Fruit fly (Drosophila melanogaster) whole organism, prepupa: ENCODE results near the gene Rap1.

Experiments used
- Blimp-1 ChIP-seq: fragments of 200-800 bp; sonication (Bioruptor generic); optimal IDR thresholded peaks from 3 replicates; lab custom pipeline; 2017; ENCODE audit warnings: missing biosample characterization, missing genetic modification characterization, mild to moderate bottlenecking, moderate library complexity, missing genetic modification reagents
- CG10631 ChIP-seq: fragments of 200-800 bp; sonication (Bioruptor generic); optimal IDR thresholded peaks from 2 replicates; lab custom pipeline; 2016; ENCODE audit warnings: missing biosample characterization, missing genetic modification characterization
- CG10669 ChIP-seq: fragments of 200-800 bp; sonication (Bioruptor generic); optimal IDR thresholded peaks from 3 replicates; lab custom pipeline; 2018; ENCODE audit warnings: missing biosample characterization, mild to moderate bottlenecking, missing genetic modification characterization, moderate library complexity
- CG11294 ChIP-seq: fragments of 200-800 bp; sonication (Bioruptor generic); IDR thresholded peaks from 2 replicates; pipeline ENCODE4 v1.3.6; 2022; ENCODE audit warnings: missing biosample characterization, missing genetic modification characterization
- CG11762 ChIP-seq: fragments of 200-800 bp; sonication (Bioruptor generic); optimal IDR thresholded peaks from 3 replicates; lab custom pipeline; 2016; ENCODE audit warnings: missing biosample characterization, missing genetic modification characterization; ENCODE audit not compliant: insufficient read depth
- CG11902 ChIP-seq: fragments of 200-800 bp; sonication (Bioruptor generic); optimal IDR thresholded peaks from 3 replicates; lab custom pipeline; 2016; ENCODE audit warnings: missing biosample characterization, missing genetic modification characterization
- CG15336 ChIP-seq: fragments of 200-800 bp; sonication (Bioruptor generic); IDR thresholded peaks from 2 replicates; pipeline ENCODE4 v1.3.6; 2022; ENCODE audit warnings: missing biosample characterization, missing genetic modification characterization
- CG1621 ChIP-seq: fragments of 200-800 bp; sonication (Bioruptor generic); optimal IDR thresholded peaks from 3 replicates; lab custom pipeline; 2018; ENCODE audit warnings: missing biosample characterization, mild to moderate bottlenecking, missing genetic modification characterization
- CG16779 ChIP-seq: fragments of 200-800 bp; sonication (Bioruptor generic); optimal IDR thresholded peaks from 3 replicates; lab custom pipeline; 2017; ENCODE audit warnings: missing biosample characterization, mild to moderate bottlenecking, missing genetic modification characterization
- CG3032 ChIP-seq: fragments of 200-800 bp; optimal IDR thresholded peaks from 2 replicates; lab custom pipeline; 2019; ENCODE audit warnings: missing biosample characterization, mild to moderate bottlenecking, missing genetic modification characterization, moderate library complexity
- CG31627 ChIP-seq: fragments of 200-800 bp; sonication (Bioruptor generic); optimal IDR thresholded peaks from 3 replicates; lab custom pipeline; 2016; ENCODE audit warnings: missing biosample characterization, missing genetic modification characterization
- CG32006 ChIP-seq: fragments of 200-800 bp; sonication (Bioruptor generic); optimal IDR thresholded peaks from 3 replicates; lab custom pipeline; 2017; ENCODE audit warnings: missing biosample characterization, mild to moderate bottlenecking, missing genetic modification characterization
- CG34406 ChIP-seq: fragments of 200-800 bp; sonication (Bioruptor generic); optimal IDR thresholded peaks from 3 replicates; lab custom pipeline; 2016; ENCODE audit warnings: missing biosample characterization, missing genetic modification characterization
- CG3919 ChIP-seq: fragments of 200-800 bp; sonication (Bioruptor generic); optimal IDR thresholded peaks from 3 replicates; lab custom pipeline; 2016; ENCODE audit warnings: missing biosample characterization, missing genetic modification characterization
- CG6163 ChIP-seq: fragments of 200-800 bp; sonication (Bioruptor generic); IDR thresholded peaks from 3 replicates; pipeline ENCODE4 v1.3.6; 2022; ENCODE audit warnings: missing biosample characterization, missing genetic modification characterization
- CG6792 ChIP-seq: fragments of 200-800 bp; sonication (Bioruptor generic); optimal IDR thresholded peaks from 3 replicates; lab custom pipeline; 2016; ENCODE audit warnings: missing biosample characterization, missing genetic modification characterization
- CG6808 ChIP-seq: fragments of 200-800 bp; sonication (Bioruptor generic); optimal IDR thresholded peaks from 3 replicates; lab custom pipeline; 2017; ENCODE audit warnings: missing biosample characterization, missing genetic modification characterization, mild to moderate bottlenecking, moderate library complexity, missing genetic modification reagents
- CG6854 ChIP-seq: fragments of 200-800 bp; sonication (Bioruptor generic); optimal IDR thresholded peaks from 2 replicates; lab custom pipeline; 2017; ENCODE audit warnings: missing biosample characterization, mild to moderate bottlenecking, missing genetic modification characterization
- CG7368 ChIP-seq: fragments of 200-800 bp; sonication (Bioruptor generic); optimal IDR thresholded peaks from 3 replicates; lab custom pipeline; 2016; ENCODE audit warnings: missing biosample characterization, missing genetic modification characterization
- CG8119 ChIP-seq: fragments of 200-800 bp; sonication (Bioruptor generic); IDR thresholded peaks from 3 replicates; pipeline ENCODE4 v1.3.6; 2022; ENCODE audit warnings: missing biosample characterization, missing genetic modification characterization
- CG8319 ChIP-seq: fragments of 200-800 bp; sonication (Bioruptor generic); optimal IDR thresholded peaks from 3 replicates; lab custom pipeline; 2016; ENCODE audit warnings: missing biosample characterization, missing genetic modification characterization
- CG8632 ChIP-seq: fragments of 200-800 bp; sonication (Bioruptor generic); optimal IDR thresholded peaks from 3 replicates; lab custom pipeline; 2016; ENCODE audit warnings: missing biosample characterization, missing genetic modification characterization
- CG9139 ChIP-seq: fragments of 200-800 bp; sonication (Bioruptor generic); optimal IDR thresholded peaks from 3 replicates; lab custom pipeline; 2017; ENCODE audit warnings: missing biosample characterization, mild to moderate bottlenecking, missing genetic modification characterization
- Eip75B ChIP-seq: fragments of 200-800 bp; sonication (Bioruptor generic); optimal IDR thresholded peaks from 3 replicates; lab custom pipeline; 2016; ENCODE audit warnings: missing biosample characterization, missing genetic modification characterization
- Eip78C ChIP-seq: fragments of 200-800 bp; sonication (Bioruptor generic); peaks from one replicate; lab custom pipeline; 2016; ENCODE audit warnings: missing biosample characterization, missing genetic modification characterization
- Eip93F ChIP-seq: fragments of 200-800 bp; sonication (Bioruptor generic); optimal IDR thresholded peaks from 2 replicates; lab custom pipeline; 2016; ENCODE audit warnings: missing biosample characterization, mild to moderate bottlenecking, missing genetic modification characterization
- Ets21C ChIP-seq: fragments of 200-800 bp; sonication (Bioruptor generic); optimal IDR thresholded peaks from 3 replicates; lab custom pipeline; 2016; ENCODE audit warnings: missing biosample characterization, missing genetic modification characterization
- Ets96B ChIP-seq: fragments of 200-800 bp; optimal IDR thresholded peaks from 2 replicates; lab custom pipeline; 2019; ENCODE audit warnings: missing biosample characterization, mild to moderate bottlenecking, missing genetic modification characterization, moderate library complexity
- Hr38 ChIP-seq: sonication (Bioruptor generic); optimal IDR thresholded peaks from 2 replicates; lab custom pipeline; 2016; ENCODE audit warnings: missing biosample characterization, missing genetic modification characterization
- Hr4 ChIP-seq: fragments of 200-800 bp; sonication (Bioruptor generic); optimal IDR thresholded peaks from 3 replicates; lab custom pipeline; 2016; ENCODE audit warnings: missing biosample characterization, missing genetic modification characterization
- Lpt ChIP-seq: fragments of 200-800 bp; sonication (Bioruptor generic); optimal IDR thresholded peaks from 3 replicates; lab custom pipeline; 2016; ENCODE audit warnings: missing biosample characterization, missing genetic modification characterization
- OdsH ChIP-seq: fragments of 200-800 bp; sonication (Bioruptor generic); optimal IDR thresholded peaks from 3 replicates; lab custom pipeline; 2016; ENCODE audit warnings: missing biosample characterization, missing genetic modification characterization
- Smox ChIP-seq: fragments of 200-800 bp; sonication (Bioruptor generic); optimal IDR thresholded peaks from 3 replicates; lab custom pipeline; 2016; ENCODE audit warnings: missing biosample characterization, missing genetic modification characterization
- Sox102F ChIP-seq: fragments of 200-800 bp; sonication (Bioruptor generic); optimal IDR thresholded peaks from 2 replicates; lab custom pipeline; 2016; ENCODE audit warnings: missing biosample characterization, mild to moderate bottlenecking, missing genetic modification characterization
- Sox14 ChIP-seq: fragments of 200-800 bp; sonication (Bioruptor generic); optimal IDR thresholded peaks from 3 replicates; lab custom pipeline; 2016; ENCODE audit warnings: missing biosample characterization, missing genetic modification characterization
- Sox15 ChIP-seq: fragments of 200-800 bp; sonication (Bioruptor generic); optimal IDR thresholded peaks from 3 replicates; lab custom pipeline; 2016; ENCODE audit warnings: missing biosample characterization, missing genetic modification characterization
- achi ChIP-seq: fragments of 200-800 bp; sonication (Bioruptor generic); optimal IDR thresholded peaks from 3 replicates; lab custom pipeline; 2016; ENCODE audit warnings: missing biosample characterization, missing genetic modification characterization
- dac ChIP-seq: fragments of 200-800 bp; sonication (Bioruptor generic); optimal IDR thresholded peaks from 2 replicates; lab custom pipeline; 2017; ENCODE audit warnings: missing biosample characterization, mild to moderate bottlenecking, missing genetic modification characterization
- eg ChIP-seq: fragments of 200-800 bp; sonication (Bioruptor generic); IDR thresholded peaks from 3 replicates; pipeline ENCODE4 v1.3.6; 2022; ENCODE audit warnings: missing biosample characterization, missing genetic modification characterization
- esn ChIP-seq: fragments of 200-800 bp; sonication (Bioruptor generic); optimal IDR thresholded peaks from 2 replicates; lab custom pipeline; 2016; ENCODE audit warnings: missing biosample characterization, mild to moderate bottlenecking, missing genetic modification characterization, moderate library complexity
- fd59A ChIP-seq: fragments of 200-800 bp; sonication (Bioruptor generic); optimal IDR thresholded peaks from 2 replicates; lab custom pipeline; 2017; ENCODE audit warnings: missing biosample characterization, mild to moderate bottlenecking, missing genetic modification characterization, missing genetic modification reagents
- fd85E ChIP-seq: fragments of 200-800 bp; sonication (Bioruptor generic); optimal IDR thresholded peaks from 3 replicates; lab custom pipeline; 2016; ENCODE audit warnings: missing biosample characterization, missing genetic modification characterization
- fkh ChIP-seq: fragments of 200-800 bp; sonication (Bioruptor generic); optimal IDR thresholded peaks from 3 replicates; lab custom pipeline; 2017; ENCODE audit warnings: missing biosample characterization, mild to moderate bottlenecking, missing genetic modification characterization, moderate library complexity
- lz ChIP-seq: fragments of 200-800 bp; sonication (Bioruptor generic); optimal IDR thresholded peaks from 3 replicates; lab custom pipeline; 2016; ENCODE audit warnings: missing biosample characterization, missing genetic modification characterization
- net ChIP-seq: fragments of 200-800 bp; sonication (Bioruptor generic); optimal IDR thresholded peaks from 3 replicates; lab custom pipeline; 2016; ENCODE audit warnings: missing biosample characterization, missing genetic modification characterization
- pdm3 ChIP-seq: fragments of 200-800 bp; sonication (Bioruptor generic); optimal IDR thresholded peaks from 3 replicates; lab custom pipeline; 2016; ENCODE audit warnings: missing biosample characterization, missing genetic modification characterization
- spab ChIP-seq: fragments of 200-800 bp; sonication (Bioruptor generic); optimal IDR thresholded peaks from 2 replicates; lab custom pipeline; 2017; ENCODE audit warnings: missing biosample characterization, mild to moderate bottlenecking, missing genetic modification characterization, missing genetic modification reagents
- ss ChIP-seq, 2 experiments: fragments of 200-800 bp; sonication (Bioruptor generic); optimal IDR thresholded peaks; 2 replicates in 1 of 2; 3 replicates in 1 of 2; lab custom pipeline; 2017 to 2018; ENCODE audit warnings: mild to moderate bottlenecking in 2 of 2, missing biosample characterization in 2 of 2, missing genetic modification characterization in 2 of 2, moderate library complexity in 1 of 2
- svp ChIP-seq: fragments of 200-800 bp; sonication (Bioruptor generic); peaks from one replicate; lab custom pipeline; 2016; ENCODE audit warnings: missing biosample characterization, missing genetic modification characterization

Gene Rap1

dm6 chr3L:1890941-1891340, 28.9 kb upstream of the Rap1 start:
- TF ChIP-seq CG6854 (GFP tag; lab: Kevin White, UChicago) (no peak), CG7368 (no peak), Sox102F (GFP tag; lab: Kevin White, UChicago) (no peak), Sox15 (GFP tag; lab: Kevin White, UChicago) (no peak), Blimp-1 (no peak), CG8319 (GFP tag; lab: Kevin White, UChicago) (no peak), pdm3 (GFP tag; lab: Kevin White, UChicago) (no peak)

- TF ChIP-seq fd59A (GFP tag; lab: Kevin White, UChicago) (no peak), CG6163 (no peak), lz (GFP tag; lab: Kevin White, UChicago) (no peak), CG3032 (tag; lab: Kevin White, UChicago) (no peak), Blimp-1 (no peak), Hr38 (GFP tag; lab: Kevin White, UChicago) (no peak), fd85E (GFP tag; lab: Kevin White, UChicago) (no peak), CG8319 (GFP tag; lab: Kevin White, UChicago) (no peak), CG34406 (no peak), Sox102F (GFP tag; lab: Kevin White, UChicago) (no peak), OdsH (peak; percentile 2), achi (no peak), CG9139 (GFP tag; lab: Kevin White, UChicago) (no peak), CG1621 (tag; lab: Kevin White, UChicago) (no peak), CG6854 (GFP tag; lab: Kevin White, UChicago) (no peak), spab (GFP tag; lab: Kevin White, UChicago) (no peak), net (GFP tag; lab: Kevin White, UChicago) (no peak), Lpt (GFP tag; lab: Kevin White, UChicago) (no peak), CG11762 (no peak), fkh (no peak), CG3919 (GFP tag; lab: Kevin White, UChicago) (peak; percentile 1), CG10631 (GFP tag; lab: Kevin White, UChicago) (no peak), Ets96B (tag; lab: Kevin White, UChicago) (no peak), Ets21C (no peak), CG11294 (GFP tag; lab: Robert Waterston, UW) (no peak), Sox14 (GFP tag; lab: Kevin White, UChicago) (no peak), dac (GFP tag; lab: Kevin White, UChicago) (no peak), Eip78C (GFP tag; lab: Kevin White, UChicago) (peak; percentile 88), Hr4 (GFP tag; lab: Kevin White, UChicago) (peak; percentile 2), eg (GFP tag; lab: Robert Waterston, UW) (no peak), Smox (GFP tag; lab: Kevin White, UChicago) (no peak), CG6792 (GFP tag; lab: Kevin White, UChicago) (no peak), CG32006 (GFP tag; lab: Kevin White, UChicago) (peak; percentile 46), CG16779 (tag; lab: Kevin White, UChicago) (no peak), svp (GFP tag; lab: Kevin White, UChicago) (peak; percentile 30), esn (GFP tag; lab: Kevin White, UChicago) (no peak), CG7368 (peak; percentile 22), ss (GFP tag; optimal IDR thresholded peaks at IDR 0.05; lab: Kevin White, UChicago) (no peak), Eip93F (no peak), CG8632 (no peak), Sox15 (GFP tag; lab: Kevin White, UChicago) (no peak), pdm3 (GFP tag; lab: Kevin White, UChicago) (no peak), CG10669 (GFP tag; lab: Kevin White, UChicago) (no peak), CG15336 (0 out of 2 replicates have a peak, but pooled peaks have one; percentile 19), CG8119 (0 out of 3 replicates have a peak, but pooled peaks have one; percentile 31), Eip75B (GFP tag; lab: Kevin White, UChicago) (no peak), CG31627 (GFP tag; lab: Kevin White, UChicago) (no peak), CG6808 (GFP tag; lab: Kevin White, UChicago) (no peak), CG11902 (GFP tag; lab: Kevin White, UChicago) (no peak)
These were observed 26.0 kb upstream of the Rap1 start for dm6 chr3L:1887929-1888529.
